Fruit fly (Drosophila melanogaster): ENCODE results near the gene CG15743.

DNA sequence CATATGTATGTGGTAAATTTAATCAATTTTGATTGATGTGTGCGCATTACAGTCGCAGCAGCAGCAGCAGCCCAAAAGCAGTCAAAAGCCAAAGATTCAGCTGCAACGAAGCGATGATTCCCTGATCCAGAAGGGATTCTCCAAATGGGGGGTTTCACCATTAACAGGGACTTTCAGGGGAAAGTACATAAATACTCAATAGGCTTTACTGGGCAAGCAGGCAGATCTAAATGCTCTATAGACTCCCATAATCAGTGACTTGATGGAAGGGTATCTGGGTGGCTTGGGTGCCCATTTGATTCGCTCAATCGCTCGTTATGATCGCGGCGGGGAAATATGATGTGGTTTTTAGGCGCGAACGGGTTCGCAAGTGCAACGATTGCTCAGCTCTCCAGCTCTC is 39.8 kb downstream of the CG15743 start:
- TF ChIP-seq CG8478 (optimal IDR thresholded peaks at IDR 0.05), result no peak
- TF ChIP-seq CG13424 (tag; optimal IDR thresholded peaks at IDR 0.05), result no peak
- no peak for TF ChIP-seq Sin3A (optimal IDR thresholded peaks at IDR 0.05)
- no peak for TF ChIP-seq CG7556 (GFP tag; optimal IDR thresholded peaks at IDR 0.05)

Data from whole organism, embryonic.